Fruit fly (Drosophila melanogaster): ENCODE measurements around the gene Pp1-87B.

DNA sequence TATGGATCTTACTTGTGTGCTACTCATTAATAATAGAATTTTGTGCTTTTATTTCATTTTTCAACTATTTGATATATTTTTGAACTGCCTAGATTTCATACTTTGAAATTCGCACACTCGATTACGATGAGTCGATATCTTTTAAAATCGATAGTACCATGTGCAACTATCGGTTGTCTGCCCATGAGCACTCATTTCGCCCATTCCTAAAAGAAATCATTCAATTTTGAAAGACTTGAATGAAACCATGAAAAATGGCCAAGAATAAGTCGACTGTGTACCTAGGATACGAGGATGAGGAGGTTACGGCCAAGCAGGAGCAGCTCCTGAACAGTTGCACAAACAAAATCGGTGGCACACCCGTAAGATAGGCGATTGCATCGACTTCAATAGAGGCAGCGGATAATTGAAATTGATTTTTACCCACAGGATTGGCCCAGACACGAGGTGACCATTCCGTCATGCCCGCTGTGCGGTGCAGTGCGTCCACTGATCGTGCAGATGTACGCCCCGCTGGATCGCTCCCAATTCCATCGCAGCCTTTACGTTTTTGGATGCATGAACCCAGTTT is 30.7 kb upstream of the Pp1-87B start, which contains the start of gene trus:
- TF ChIP-seq usp (GFP tag; optimal IDR thresholded peaks at IDR 0.05) (no peak), N (GFP tag; optimal IDR thresholded peaks at IDR 0.05) (no peak), Vsx2 (GFP tag; optimal IDR thresholded peaks at IDR 0.05; ENCODE audit: partially characterized antibody) (no peak), CG9705 (GFP tag; optimal IDR thresholded peaks at IDR 0.05) (no peak), pan (optimal IDR thresholded peaks at IDR 0.05) (no peak), br (GFP tag; optimal IDR thresholded peaks at IDR 0.05) (no peak), woc (GFP tag; optimal IDR thresholded peaks at IDR 0.05) (no peak), OdsH (GFP tag; optimal IDR thresholded peaks at IDR 0.05) (no peak), sv (GFP tag; optimal IDR thresholded peaks at IDR 0.05) (no peak), CG32264 (GFP tag; optimal IDR thresholded peaks at IDR 0.05) (no peak)
